Fruit fly (Drosophila melanogaster) whole organism, embryonic: ENCODE measurements around the gene CG15422.

Source experiments
- BEAF-32 ChIP-seq: fragments of 200-800 bp; sonication (Bioruptor generic); optimal IDR thresholded peaks from 3 replicates; lab custom pipeline; 2017; ENCODE audit warnings: missing biosample characterization, missing genetic modification characterization, mild to moderate bottlenecking, moderate library complexity, missing genetic modification reagents
- BtbVII ChIP-seq: fragments of 200-800 bp; sonication (Bioruptor generic); optimal IDR thresholded peaks from 3 replicates; lab custom pipeline; 2017; ENCODE audit warnings: missing biosample characterization, mild to moderate bottlenecking, missing genetic modification characterization
- C15 ChIP-seq: fragments of 200-800 bp; sonication (Bioruptor generic); IDR thresholded peaks from 3 replicates; pipeline ENCODE4 v1.3.6; 2022; ENCODE audit warnings: missing biosample characterization, missing genetic modification characterization
- CG10147 ChIP-seq: fragments of 200-800 bp; sonication (Bioruptor generic); optimal IDR thresholded peaks from 2 replicates; lab custom pipeline; 2019; ENCODE audit warnings: missing biosample characterization, mild to moderate bottlenecking, missing genetic modification characterization, moderate library complexity
- CG11398 ChIP-seq: fragments of 200-800 bp; sonication (Bioruptor generic); optimal IDR thresholded peaks from 2 replicates; lab custom pipeline; 2016; ENCODE audit warnings: missing biosample characterization, missing genetic modification characterization
- CG1233 ChIP-seq: fragments of 200-800 bp; sonication (Bioruptor generic); optimal IDR thresholded peaks from 4 replicates; lab custom pipeline; 2018; ENCODE audit warnings: missing biosample characterization, mild to moderate bottlenecking, missing genetic modification characterization
- CG13296 ChIP-seq: fragments of 200-800 bp; sonication (Bioruptor generic); optimal IDR thresholded peaks from 3 replicates; lab custom pipeline; 2018; ENCODE audit warnings: missing biosample characterization, mild to moderate bottlenecking, missing genetic modification characterization
- CG1602 ChIP-seq: fragments of 200-800 bp; sonication (Bioruptor generic); optimal IDR thresholded peaks from 3 replicates; lab custom pipeline; 2016; ENCODE audit warnings: missing biosample characterization, missing genetic modification characterization
- CG17361 ChIP-seq: fragments of 200-800 bp; sonication (Bioruptor generic); IDR thresholded peaks from 3 replicates; pipeline ENCODE4 v1.3.6; 2022; ENCODE audit warnings: missing biosample characterization, missing genetic modification characterization
- CG17912 ChIP-seq: fragments of 200-800 bp; sonication (Bioruptor generic); optimal IDR thresholded peaks from 2 replicates; lab custom pipeline; 2018; ENCODE audit warnings: missing biosample characterization, mild to moderate bottlenecking, missing genetic modification characterization
- CG18262 ChIP-seq: fragments of 200-800 bp; optimal IDR thresholded peaks from 3 replicates; lab custom pipeline; 2019; ENCODE audit warnings: missing biosample characterization, mild to moderate bottlenecking, missing genetic modification characterization, moderate library complexity
- CG18599 ChIP-seq: fragments of 200-800 bp; sonication (Bioruptor generic); optimal IDR thresholded peaks from 3 replicates; lab custom pipeline; 2017; ENCODE audit warnings: missing biosample characterization, missing genetic modification characterization, mild to moderate bottlenecking, moderate library complexity, missing genetic modification reagents
- CG2129 ChIP-seq: fragments of 200-800 bp; sonication (Bioruptor generic); IDR thresholded peaks from 2 replicates; pipeline ENCODE4 v1.3.6; 2022; ENCODE audit warnings: missing biosample characterization, missing genetic modification characterization; ENCODE audit not compliant: partially characterized antibody
- CG2678 ChIP-seq: fragments of 200-800 bp; sonication (Bioruptor generic); optimal IDR thresholded peaks from 3 replicates; lab custom pipeline; 2019; ENCODE audit warnings: missing biosample characterization, mild to moderate bottlenecking, missing genetic modification characterization, moderate library complexity
- CG3163 ChIP-seq: fragments of 200-800 bp; sonication (Bioruptor generic); optimal IDR thresholded peaks from 3 replicates; lab custom pipeline; 2016; ENCODE audit warnings: missing biosample characterization, missing genetic modification characterization
- CG33213 ChIP-seq: fragments of 200-800 bp; sonication (Bioruptor generic); optimal IDR thresholded peaks from 3 replicates; lab custom pipeline; 2016; ENCODE audit warnings: missing biosample characterization, missing genetic modification characterization
- CG4617 ChIP-seq: fragments of 200-800 bp; sonication (Bioruptor generic); optimal IDR thresholded peaks from 3 replicates; lab custom pipeline; 2016; ENCODE audit warnings: missing biosample characterization, missing genetic modification characterization, borderline replicate concordance
- CG6254 ChIP-seq: fragments of 200-800 bp; sonication (Bioruptor generic); optimal IDR thresholded peaks from 3 replicates; lab custom pipeline; 2017; ENCODE audit warnings: mild to moderate bottlenecking, missing biosample characterization, missing genetic modification reagents, missing genetic modification characterization
- CG6791 ChIP-seq: fragments of 200-800 bp; sonication (Bioruptor generic); IDR thresholded peaks from 3 replicates; pipeline ENCODE4 v1.3.6; 2022; ENCODE audit warnings: missing biosample characterization, missing genetic modification characterization; ENCODE audit not compliant: partially characterized antibody
- CG7372 ChIP-seq: fragments of 200-800 bp; sonication (Bioruptor generic); IDR thresholded peaks from 2 replicates; pipeline ENCODE4 v1.3.6; 2022; ENCODE audit warnings: missing biosample characterization, missing genetic modification characterization
- CG8089 ChIP-seq: fragments of 200-800 bp; sonication (Bioruptor generic); optimal IDR thresholded peaks from 3 replicates; lab custom pipeline; 2016; ENCODE audit warnings: missing biosample characterization, missing genetic modification characterization
- CG9609 ChIP-seq: fragments of 200-800 bp; sonication (Bioruptor generic); optimal IDR thresholded peaks from 3 replicates; lab custom pipeline; 2016; ENCODE audit warnings: missing biosample characterization, missing genetic modification characterization
- CG9727 ChIP-seq: fragments of 200-800 bp; sonication (Bioruptor generic); optimal IDR thresholded peaks from 3 replicates; lab custom pipeline; 2017; ENCODE audit warnings: missing biosample characterization, mild to moderate bottlenecking, missing genetic modification characterization
- HLH54F ChIP-seq: fragments of 200-800 bp; sonication (Bioruptor generic); optimal IDR thresholded peaks from 3 replicates; lab custom pipeline; 2016; ENCODE audit warnings: missing biosample characterization, missing genetic modification characterization
- HmgD ChIP-seq: fragments of 200-800 bp; sonication (Bioruptor generic); optimal IDR thresholded peaks from 3 replicates; lab custom pipeline; 2016; ENCODE audit warnings: missing biosample characterization, missing genetic modification characterization
- Kr ChIP-seq: fragments of 200-800 bp; sonication (Bioruptor generic); optimal IDR thresholded peaks from 2 replicates; lab custom pipeline; 2017; ENCODE audit warnings: missing biosample characterization, mild to moderate bottlenecking, missing genetic modification characterization
- Lpt ChIP-seq: fragments of >200 bp; optimal IDR thresholded peaks from 2 replicates; lab custom pipeline; 2018; ENCODE audit warnings: missing biosample characterization, missing genetic modification characterization
- MBD-R2 ChIP-seq: fragments of 200-800 bp; sonication (Bioruptor generic); IDR thresholded peaks from 2 replicates; pipeline ENCODE4 v1.3.6; 2022; ENCODE audit warnings: missing biosample characterization, missing genetic modification characterization
- Mad ChIP-seq: fragments of 200-800 bp; sonication (Bioruptor generic); optimal IDR thresholded peaks from 2 replicates; lab custom pipeline; 2016; ENCODE audit warnings: missing biosample characterization, missing genetic modification characterization
- Optix ChIP-seq: fragments of 200-800 bp; sonication (Bioruptor generic); IDR thresholded peaks from 3 replicates; pipeline ENCODE4 v1.3.6; 2022; ENCODE audit warnings: missing biosample characterization, missing genetic modification characterization
- Stat92E ChIP-seq, 3 experiments: fragments of >200 bp in 2 of 3; fragments of 200-800 bp in 1 of 3; sonication (Bioruptor generic) in 1 of 3; optimal IDR thresholded peaks; 2 replicates each; lab custom pipeline; 2017 to 2019; ENCODE audit warnings: missing biosample characterization in 3 of 3, missing genetic modification characterization in 3 of 3, mild to moderate bottlenecking in 1 of 3, moderate library complexity in 1 of 3
- YL-1 ChIP-seq: fragments of 200-800 bp; sonication (Bioruptor generic); optimal IDR thresholded peaks from 3 replicates; lab custom pipeline; 2017; ENCODE audit warnings: missing biosample characterization, mild to moderate bottlenecking, missing genetic modification characterization
- ac ChIP-seq: fragments of 200-800 bp; sonication (Bioruptor generic); optimal IDR thresholded peaks from 3 replicates; lab custom pipeline; 2017; ENCODE audit warnings: missing biosample characterization, mild to moderate bottlenecking, missing genetic modification characterization
- ap ChIP-seq: fragments of 200-800 bp; sonication (Bioruptor generic); IDR thresholded peaks from 2 replicates; pipeline ENCODE4 v1.3.6; 2022; ENCODE audit warnings: missing biosample characterization, missing genetic modification characterization
- ash1 ChIP-seq: fragments of 200-800 bp; sonication (Bioruptor generic); optimal IDR thresholded peaks from 2 replicates; lab custom pipeline; 2018; ENCODE audit warnings: missing biosample characterization, mild to moderate bottlenecking, missing genetic modification characterization
- bbx ChIP-seq: fragments of 200-800 bp; sonication (Bioruptor generic); IDR thresholded peaks from 2 replicates; pipeline ENCODE4 v1.3.6; 2022; ENCODE audit warnings: missing biosample characterization, missing genetic modification characterization; ENCODE audit not compliant: partially characterized antibody
- gem ChIP-seq: fragments of 200-800 bp; sonication (Bioruptor generic); optimal IDR thresholded peaks from 2 replicates; lab custom pipeline; 2019; ENCODE audit warnings: missing biosample characterization, mild to moderate bottlenecking, missing genetic modification characterization, moderate library complexity
- grn ChIP-seq: fragments of 200-800 bp; sonication (Bioruptor generic); optimal IDR thresholded peaks from 3 replicates; lab custom pipeline; 2017; ENCODE audit warnings: missing biosample characterization, missing genetic modification characterization
- lola ChIP-seq, 3 experiments: fragments of >200 bp in 2 of 3; fragments of 200-800 bp in 1 of 3; sonication (Bioruptor generic) in 1 of 3; optimal IDR thresholded peaks; 2 replicates each; lab custom pipeline; 2017 to 2019; ENCODE audit warnings: missing biosample characterization in 3 of 3, missing genetic modification characterization in 3 of 3, mild to moderate bottlenecking in 1 of 3, moderate library complexity in 1 of 3
- luna ChIP-seq: fragments of 200-800 bp; sonication (Bioruptor generic); optimal IDR thresholded peaks from 2 replicates; lab custom pipeline; 2016; ENCODE audit warnings: missing biosample characterization, missing genetic modification characterization
- mam ChIP-seq: fragments of 200-800 bp; sonication (Bioruptor generic); optimal IDR thresholded peaks from 3 replicates; lab custom pipeline; 2016; ENCODE audit warnings: missing biosample characterization, missing genetic modification characterization
- phol ChIP-seq: fragments of 200-800 bp; sonication (Bioruptor generic); optimal IDR thresholded peaks from 3 replicates; lab custom pipeline; 2018; ENCODE audit warnings: missing biosample characterization, mild to moderate bottlenecking, missing genetic modification characterization, moderate library complexity
- ro ChIP-seq: fragments of 200-800 bp; sonication (Bioruptor generic); IDR thresholded peaks from 2 replicates; pipeline ENCODE4 v1.3.6; 2022; ENCODE audit warnings: missing biosample characterization, missing genetic modification characterization
- row ChIP-seq: fragments of 200-800 bp; sonication (Bioruptor generic); IDR thresholded peaks from 3 replicates; pipeline ENCODE4 v1.3.6; 2022; ENCODE audit warnings: missing biosample characterization, missing genetic modification characterization
- sima ChIP-seq: fragments of 200-800 bp; sonication (Bioruptor generic); optimal IDR thresholded peaks from 2 replicates; lab custom pipeline; 2016; ENCODE audit warnings: missing biosample characterization, missing genetic modification characterization
- stc ChIP-seq: fragments of 200-800 bp; sonication (Bioruptor generic); IDR thresholded peaks from 2 replicates; pipeline ENCODE4 v1.3.6; 2022; ENCODE audit warnings: missing biosample characterization, missing genetic modification characterization
- toy ChIP-seq: fragments of 200-800 bp; sonication (Bioruptor generic); IDR thresholded peaks from 2 replicates; pipeline ENCODE4 v1.3.6; 2022; ENCODE audit warnings: missing biosample characterization, missing genetic modification characterization
- trem ChIP-seq: fragments of 200-800 bp; optimal IDR thresholded peaks from 3 replicates; lab custom pipeline; 2019; ENCODE audit warnings: missing biosample characterization, mild to moderate bottlenecking, missing genetic modification characterization, moderate library complexity
- vfl ChIP-seq: fragments of 200-800 bp; sonication (Bioruptor generic); optimal IDR thresholded peaks from 2 replicates; lab custom pipeline; 2016; ENCODE audit warnings: missing biosample characterization, missing genetic modification characterization

CG15422 gene

dm6 chr2L:4053421-4054091, 48.8 kb downstream of the CG15422 start (continued):
- TF ChIP-seq Lpt (GFP tag; lab: Kevin White, UChicago) = no peak
- TF ChIP-seq BEAF-32 (GFP tag; lab: Kevin White, UChicago) = no peak
- TF ChIP-seq Kr (GFP tag; lab: Kevin White, UChicago) = peak; percentile 65
- peak; percentile 36; the same call in 1 of the 2 replicates for TF ChIP-seq ro (GFP tag; lab: Robert Waterston, UW)
- TF ChIP-seq HLH54F (GFP tag; lab: Kevin White, UChicago) = no peak
- peak; percentile 13 for TF ChIP-seq YL-1 (GFP tag; lab: Kevin White, UChicago)
- TF ChIP-seq CG9727 (GFP tag; lab: Kevin White, UChicago) = peak; percentile 77
- no peak for TF ChIP-seq CG2129
- no peak for TF ChIP-seq BtbVII (GFP tag; lab: Kevin White, UChicago)
- TF ChIP-seq CG18262 (tag; lab: Kevin White, UChicago) = peak; percentile 89
- TF ChIP-seq ap (GFP tag; lab: Robert Waterston, UW) = no peak
- TF ChIP-seq CG10147 (GFP tag; lab: Kevin White, UChicago) = no peak
- TF ChIP-seq ash1 (GFP tag; lab: Kevin White, UChicago) = no peak
- TF ChIP-seq CG17361 (GFP tag; lab: Robert Waterston, UW) = peak; percentile 75
- no peak for TF ChIP-seq luna (GFP tag; lab: Kevin White, UChicago)
- TF ChIP-seq C15 (GFP tag; lab: Robert Waterston, UW) = 0 out of 3 replicates have a peak, but pooled peaks have one; percentile 36
- TF ChIP-seq toy (GFP tag; lab: Robert Waterston, UW) = no peak
- TF ChIP-seq CG6254 (GFP tag; lab: Kevin White, UChicago) = peak; percentile 58
- peak; percentile 82 for TF ChIP-seq phol
- TF ChIP-seq CG1602 (GFP tag; lab: Kevin White, UChicago) = peak; percentile 70
- TF ChIP-seq bbx = no peak
- no peak for TF ChIP-seq CG3163 (GFP tag; lab: Kevin White, UChicago)
- TF ChIP-seq mam = no peak
- TF ChIP-seq CG33213 = no peak
- TF ChIP-seq gem (tag; lab: Kevin White, UChicago) = peak; percentile 93
- TF ChIP-seq lola (GFP tag; optimal IDR thresholded peaks at IDR 0.05; lab: Kevin White, UChicago) = peak in 1 of 3 experiments; percentile 91
- TF ChIP-seq Stat92E (GFP tag; optimal IDR thresholded peaks at IDR 0.05; lab: Kevin White, UChicago) = peak in 1 of 3 experiments; percentile 2
- peak; percentile 8 for TF ChIP-seq CG9609 (GFP tag; lab: Kevin White, UChicago)
- peak; percentile 37 for TF ChIP-seq vfl (GFP tag; lab: Kevin White, UChicago)
- no peak for TF ChIP-seq CG8089 (GFP tag; lab: Kevin White, UChicago)
- TF ChIP-seq stc (GFP tag; lab: Robert Waterston, UW) = peak; percentile 51
- no peak for TF ChIP-seq CG11398 (GFP tag; lab: Kevin White, UChicago)
- TF ChIP-seq CG18599 = peak; percentile 57
- TF ChIP-seq row (GFP tag; lab: Robert Waterston, UW) = peak; percentile 84
- peak; percentile 83 for TF ChIP-seq CG2678 (tag; lab: Kevin White, UChicago)
- TF ChIP-seq CG7372 (GFP tag; lab: Robert Waterston, UW) = peak; percentile 51; the same call in 1 of the 2 replicates
- TF ChIP-seq Mad (GFP tag; lab: Kevin White, UChicago) = peak; percentile 2
- no peak for TF ChIP-seq sima (GFP tag; lab: Kevin White, UChicago)
- peak; percentile 17 for TF ChIP-seq ac
- TF ChIP-seq CG4617 (GFP tag; lab: Kevin White, UChicago) = peak; percentile 14
- no peak for TF ChIP-seq CG17912 (GFP tag; lab: Kevin White, UChicago)
- TF ChIP-seq HmgD (GFP tag; lab: Kevin White, UChicago) = no peak
- no peak for TF ChIP-seq grn (GFP tag; lab: Kevin White, UChicago)
- TF ChIP-seq CG1233 = peak; percentile 56
- 0 out of 2 replicates have a peak, but pooled peaks have one; percentile 7 for TF ChIP-seq MBD-R2 (GFP tag; lab: Robert Waterston, UW)
- peak; percentile 77 for TF ChIP-seq trem (tag; lab: Kevin White, UChicago)
- no peak for TF ChIP-seq CG6791
- TF ChIP-seq Optix (GFP tag; lab: Robert Waterston, UW) = no peak
- peak; percentile 14 for TF ChIP-seq CG13296 (GFP tag; lab: Kevin White, UChicago)
